Fruit fly (Drosophila melanogaster) whole organism, wandering third instar larva: ENCODE results near the gene Pi4KIIalpha.
A peak's percentile ranks its signal among the peaks of the same experiment; 100 is the strongest.

ENCODE experiments used
- Abd-B ChIP-seq: fragments of >200 bp; optimal IDR thresholded peaks from 2 replicates; lab custom pipeline; 2017; ENCODE audit warnings: missing biosample characterization, missing genetic modification characterization
- CG32264 ChIP-seq: fragments of 200-800 bp; sonication (Bioruptor generic); optimal IDR thresholded peaks from 2 replicates; lab custom pipeline; 2016; ENCODE audit warnings: missing biosample characterization, missing genetic modification characterization
- CG9705 ChIP-seq: fragments of 200-800 bp; sonication (Bioruptor generic); optimal IDR thresholded peaks from 2 replicates; lab custom pipeline; 2018; ENCODE audit warnings: missing biosample characterization, mild to moderate bottlenecking, missing genetic modification characterization
- CrebA ChIP-seq: fragments of 200-800 bp; sonication (Bioruptor generic); optimal IDR thresholded peaks from 2 replicates; lab custom pipeline; 2016; ENCODE audit warnings: missing biosample characterization, mild to moderate bottlenecking, missing genetic modification characterization, borderline replicate concordance
- Dfd ChIP-seq: fragments of >200 bp; optimal IDR thresholded peaks from 2 replicates; lab custom pipeline; 2017; ENCODE audit warnings: missing biosample characterization, missing genetic modification characterization
- Dif ChIP-seq: fragments of 200-275, 200-300 bp; sonication (Bioruptor generic); optimal IDR thresholded peaks from 2 replicates; lab custom pipeline; 2018; ENCODE audit warnings: missing biosample characterization, missing genetic modification characterization; ENCODE audit not compliant: partially characterized antibody
- GATAd ChIP-seq: sonication (Bioruptor generic); optimal IDR thresholded peaks from 2 replicates; lab custom pipeline; 2016; ENCODE audit warnings: missing biosample characterization, missing genetic modification characterization
- HLH106 ChIP-seq: fragments of 200-800 bp; optimal IDR thresholded peaks from 3 replicates; lab custom pipeline; 2019; ENCODE audit warnings: missing biosample characterization, mild to moderate bottlenecking, missing genetic modification characterization, moderate library complexity
- Hnf4 ChIP-seq: fragments of 200-800 bp; sonication (Bioruptor generic); optimal IDR thresholded peaks from 2 replicates; lab custom pipeline; 2016; ENCODE audit warnings: missing biosample characterization, mild to moderate bottlenecking, missing genetic modification characterization
- Hr83 ChIP-seq: fragments of 200-300 bp; sonication (Bioruptor generic); optimal IDR thresholded peaks from 2 replicates; lab custom pipeline; 2016; ENCODE audit warnings: missing biosample characterization, mild to moderate bottlenecking, missing genetic modification characterization, moderate library complexity; ENCODE audit not compliant: poor library complexity, severe bottlenecking
- Jra ChIP-seq: sonication (Bioruptor generic); optimal IDR thresholded peaks from 2 replicates; lab custom pipeline; 2016; ENCODE audit warnings: missing biosample characterization, missing genetic modification characterization
- Myc ChIP-seq: fragments of >200 bp; optimal IDR thresholded peaks from 2 replicates; lab custom pipeline; 2017
- N ChIP-seq: fragments of >200 bp; optimal IDR thresholded peaks from 2 replicates; lab custom pipeline; 2018; ENCODE audit warnings: missing biosample characterization, missing external identifiers, missing genetic modification characterization
- Rel ChIP-seq, 2 experiments: fragments of 200-800 bp; sonication (Bioruptor generic) in 1 of 2; optimal IDR thresholded peaks; 2 replicates in 1 of 2; 3 replicates in 1 of 2; lab custom pipeline; 2016 to 2019; ENCODE audit warnings: mild to moderate bottlenecking in 2 of 2, missing biosample characterization in 2 of 2, missing genetic modification characterization in 2 of 2, moderate library complexity in 1 of 2
- Sp1 ChIP-seq: fragments of 200-800 bp; sonication (Bioruptor generic); optimal IDR thresholded peaks from 3 replicates; lab custom pipeline; 2019; ENCODE audit warnings: missing biosample characterization, mild to moderate bottlenecking, missing genetic modification characterization, moderate library complexity
- br ChIP-seq: fragments of 200-800 bp; sonication (Bioruptor generic); optimal IDR thresholded peaks from 2 replicates; lab custom pipeline; 2016; ENCODE audit warnings: missing biosample characterization, missing genetic modification characterization
- dl ChIP-seq, 2 experiments: fragments of 175-275, 200-275 bp in 1 of 2; fragments of 200-275 bp in 1 of 2; sonication (Bioruptor generic); optimal IDR thresholded peaks; lab custom pipeline; 2018; ENCODE audit warnings: mild to moderate bottlenecking in 2 of 2, missing biosample characterization in 2 of 2, missing genetic modification characterization in 2 of 2, moderate library complexity in 2 of 2; ENCODE audit not compliant: partially characterized antibody in 2 of 2, insufficient read depth in 1 of 2
- dmrt93B ChIP-seq: fragments of 200-800 bp; sonication (Bioruptor generic); optimal IDR thresholded peaks from 2 replicates; lab custom pipeline; 2018; ENCODE audit warnings: missing biosample characterization, mild to moderate bottlenecking, missing genetic modification characterization
- dsf ChIP-seq: sonication (Bioruptor generic); optimal IDR thresholded peaks from 2 replicates; lab custom pipeline; 2016; ENCODE audit warnings: missing biosample characterization, missing genetic modification characterization, borderline replicate concordance
- ey ChIP-seq: fragments of 200-800 bp; sonication (Bioruptor generic); optimal IDR thresholded peaks from 2 replicates; lab custom pipeline; 2016; ENCODE audit warnings: missing biosample characterization, missing genetic modification characterization
- foxo ChIP-seq, 2 experiments: fragments of 200-800 bp; sonication (Bioruptor generic); optimal IDR thresholded peaks; 2 replicates in 1 of 2; 3 replicates in 1 of 2; lab custom pipeline; 2016 to 2017; ENCODE audit warnings: missing biosample characterization in 2 of 2, missing genetic modification characterization in 2 of 2
- fru ChIP-seq: fragments of 200-800 bp; sonication (Bioruptor generic); optimal IDR thresholded peaks from 3 replicates; lab custom pipeline; 2016; ENCODE audit warnings: missing biosample characterization, mild to moderate bottlenecking, missing genetic modification characterization
- h ChIP-seq: fragments of 200-800 bp; sonication (Bioruptor generic); optimal IDR thresholded peaks from 3 replicates; lab custom pipeline; 2016; ENCODE audit warnings: missing biosample characterization, mild to moderate bottlenecking, missing genetic modification characterization
- pan ChIP-seq: fragments of >200 bp; optimal IDR thresholded peaks from 2 replicates; lab custom pipeline; 2017
- psq ChIP-seq: fragments of 200-800 bp; sonication (Bioruptor generic); optimal IDR thresholded peaks from 3 replicates; lab custom pipeline; 2017; ENCODE audit warnings: missing biosample characterization, mild to moderate bottlenecking, missing genetic modification characterization, moderate library complexity
- rgr ChIP-seq: fragments of 200-800 bp; sonication (Bioruptor generic); optimal IDR thresholded peaks from 3 replicates; lab custom pipeline; 2016; ENCODE audit warnings: missing biosample characterization, mild to moderate bottlenecking, missing genetic modification characterization
- sage ChIP-seq: fragments of 200-800 bp; sonication (Bioruptor generic); optimal IDR thresholded peaks from 2 replicates; lab custom pipeline; 2016; ENCODE audit warnings: missing biosample characterization, mild to moderate bottlenecking, missing genetic modification characterization
- tai ChIP-seq: sonication (Bioruptor generic); optimal IDR thresholded peaks from 2 replicates; lab custom pipeline; 2016; ENCODE audit warnings: missing biosample characterization, missing genetic modification characterization
- usp ChIP-seq: fragments of >200 bp; optimal IDR thresholded peaks from 2 replicates; lab custom pipeline; 2017; ENCODE audit warnings: missing biosample characterization, missing genetic modification characterization
- woc ChIP-seq: sonication (Bioruptor generic); optimal IDR thresholded peaks from 2 replicates; lab custom pipeline; 2016; ENCODE audit warnings: missing biosample characterization, mild to moderate bottlenecking, missing genetic modification characterization

Pi4KIIalpha gene

DNA sequence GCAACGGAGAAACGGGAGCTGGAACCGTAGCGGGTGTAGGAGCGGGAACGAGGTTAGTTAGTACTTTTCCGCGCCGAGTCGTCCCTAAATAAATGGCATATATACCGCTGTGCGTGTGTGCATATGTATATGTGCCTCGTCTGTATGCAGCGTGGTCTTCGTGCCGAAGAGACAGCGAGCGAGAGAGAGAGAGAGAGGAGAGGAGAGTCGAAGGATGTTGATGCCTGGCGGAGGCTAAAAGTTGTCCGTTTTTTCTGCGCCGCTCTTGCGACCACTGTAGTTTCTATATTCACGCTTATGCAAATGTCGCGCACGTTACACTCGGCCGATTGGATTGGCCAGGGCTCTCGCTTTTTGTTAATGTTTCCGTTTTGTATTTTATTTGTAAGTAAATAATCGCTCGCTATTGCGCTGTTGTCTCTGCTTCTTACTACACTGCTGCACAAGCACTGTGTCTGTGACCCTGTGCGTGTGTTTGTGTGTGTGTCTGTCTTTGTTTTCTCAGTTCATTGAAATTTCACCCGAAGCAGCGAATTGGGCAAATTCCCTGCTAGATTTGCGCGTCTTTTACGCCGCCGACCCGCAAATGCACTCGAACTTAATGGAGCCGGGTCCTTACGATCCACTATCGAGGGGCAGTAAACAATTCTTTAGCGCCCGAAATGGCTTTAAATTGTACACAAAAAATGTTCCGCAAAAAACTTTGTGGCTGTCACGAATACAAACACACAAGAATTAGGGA is 49.1 kb upstream of the Pi4KIIalpha start, which contains the start of gene Rga:
TSS of gene Rga (minus strand) at position 741 of the 742 bp plus-strand sequence.
- no peak for TF ChIP-seq dsf
- TF ChIP-seq Dfd, result no peak
- peak; percentile 13 for TF ChIP-seq fru (GFP tag; lab: Kevin White, UChicago)
- TF ChIP-seq psq (GFP tag; lab: Kevin White, UChicago), result peak; percentile 24
- TF ChIP-seq N, result peak; percentile 6
- peak; percentile 38 for TF ChIP-seq Dif (GFP tag; lab: Kevin White, UChicago)

- TF ChIP-seq foxo (GFP tag; optimal IDR thresholded peaks at IDR 0.05; lab: Kevin White, UChicago) (no peak), CG32264 (no peak), GATAd (no peak)
These were observed 48.3 kb upstream of the Pi4KIIalpha start for dm6 chr3R:5611733-5612132.

DNA sequence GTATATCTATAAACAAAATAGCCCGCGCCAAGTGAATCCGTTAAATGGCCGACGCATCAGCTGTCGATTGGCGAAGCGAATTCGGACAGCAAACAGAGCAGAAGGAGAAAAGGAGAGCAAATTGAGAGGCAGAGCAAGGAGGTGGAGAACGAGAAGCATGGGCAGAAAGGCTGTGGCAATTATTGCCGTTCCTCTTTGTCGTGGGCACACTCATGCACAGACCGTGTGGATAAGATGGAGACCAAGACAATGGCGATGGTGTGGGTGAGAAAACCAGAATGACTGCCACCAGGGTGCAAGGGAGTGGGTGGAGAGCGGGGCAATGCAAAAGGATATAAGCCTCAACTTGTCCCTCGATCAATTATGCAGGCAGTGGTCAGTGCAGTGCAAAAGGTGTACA is 47.7 kb upstream of the Pi4KIIalpha start:
- peak; percentile 98 for TF ChIP-seq psq (GFP tag; lab: Kevin White, UChicago)
- peak in 1 of 2 experiments; percentile 28 for TF ChIP-seq dl (GFP tag; optimal IDR thresholded peaks at IDR 0.05; lab: Kevin White, UChicago; ENCODE audit: insufficient read depth in 1 of 2, partially characterized antibody in 2 of 2)
- TF ChIP-seq h, result no peak
- TF ChIP-seq fru (GFP tag; lab: Kevin White, UChicago), result peak; percentile 31
- TF ChIP-seq Abd-B (GFP tag; lab: Kevin White, UChicago), result no peak
- no peak for TF ChIP-seq woc (GFP tag; lab: Kevin White, UChicago)
- TF ChIP-seq Dfd, result no peak
- TF ChIP-seq foxo (GFP tag; optimal IDR thresholded peaks at IDR 0.05; lab: Kevin White, UChicago), result no peak
- no peak for TF ChIP-seq tai (GFP tag; lab: Kevin White, UChicago)

DNA sequence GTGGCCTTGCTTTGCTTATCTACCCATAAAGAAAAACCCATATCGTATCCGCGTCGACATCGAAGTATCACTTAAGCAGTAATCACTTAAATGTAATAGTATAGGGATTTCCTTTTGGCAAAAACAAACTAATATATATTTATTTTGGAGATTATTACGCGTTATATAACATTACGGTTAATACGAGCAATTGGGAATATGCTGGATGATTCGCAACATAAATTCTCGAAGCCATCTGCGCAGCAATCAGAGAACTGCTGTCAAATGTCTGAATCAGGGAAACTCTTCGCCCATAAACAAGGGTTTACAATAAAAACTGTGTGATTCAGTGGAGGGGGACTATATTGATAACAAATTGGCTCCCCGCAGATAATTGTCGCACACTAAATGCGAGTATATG is 47.2 kb upstream of the Pi4KIIalpha start:
- TF ChIP-seq Jra (no peak), pan (no peak), Hr83 (GFP tag; lab: Kevin White, UChicago) (no peak), br (no peak), usp (no peak), ey (GFP tag; lab: Kevin White, UChicago) (no peak), Rel (GFP tag; optimal IDR thresholded peaks at IDR 0.05; lab: Kevin White, UChicago) (no peak), Rel (tag; optimal IDR thresholded peaks at IDR 0.05; lab: Kevin White, UChicago) (no peak), dl (GFP tag; optimal IDR thresholded peaks at IDR 0.05; lab: Kevin White, UChicago; ENCODE audit: insufficient read depth in 1 of 2, partially characterized antibody in 2 of 2) (no peak), tai (GFP tag; lab: Kevin White, UChicago) (no peak), dsf (no peak), dmrt93B (GFP tag; lab: Kevin White, UChicago) (no peak), sage (no peak), psq (GFP tag; lab: Kevin White, UChicago) (no peak), GATAd (no peak), Abd-B (GFP tag; lab: Kevin White, UChicago) (no peak), Sp1 (GFP tag; lab: Kevin White, UChicago) (no peak), Dfd (no peak)

- no peak for TF ChIP-seq CG32264
- TF ChIP-seq psq (GFP tag; lab: Kevin White, UChicago), result no peak
- no peak for TF ChIP-seq dsf
- TF ChIP-seq Myc (lab: Kevin White, UChicago), result no peak
- no peak for TF ChIP-seq N
- no peak for TF ChIP-seq ey (GFP tag; lab: Kevin White, UChicago)
- no peak for TF ChIP-seq HLH106 (tag; lab: Kevin White, UChicago)
- no peak for TF ChIP-seq tai (GFP tag; lab: Kevin White, UChicago)
- no peak for TF ChIP-seq Jra
- TF ChIP-seq CG9705, result no peak
- no peak for TF ChIP-seq rgr (GFP tag; lab: Kevin White, UChicago)
- TF ChIP-seq dl (GFP tag; optimal IDR thresholded peaks at IDR 0.05; lab: Kevin White, UChicago; ENCODE audit: insufficient read depth in 1 of 2, partially characterized antibody in 2 of 2), result no peak
- no peak for TF ChIP-seq CrebA
- TF ChIP-seq Hnf4, result no peak
These were observed 45.0 kb upstream of the Pi4KIIalpha start for dm6 chr3R:5608422-5608821.
